Worm (Caenorhabditis elegans): ENCODE results near the gene ZK688.5.

DNA sequence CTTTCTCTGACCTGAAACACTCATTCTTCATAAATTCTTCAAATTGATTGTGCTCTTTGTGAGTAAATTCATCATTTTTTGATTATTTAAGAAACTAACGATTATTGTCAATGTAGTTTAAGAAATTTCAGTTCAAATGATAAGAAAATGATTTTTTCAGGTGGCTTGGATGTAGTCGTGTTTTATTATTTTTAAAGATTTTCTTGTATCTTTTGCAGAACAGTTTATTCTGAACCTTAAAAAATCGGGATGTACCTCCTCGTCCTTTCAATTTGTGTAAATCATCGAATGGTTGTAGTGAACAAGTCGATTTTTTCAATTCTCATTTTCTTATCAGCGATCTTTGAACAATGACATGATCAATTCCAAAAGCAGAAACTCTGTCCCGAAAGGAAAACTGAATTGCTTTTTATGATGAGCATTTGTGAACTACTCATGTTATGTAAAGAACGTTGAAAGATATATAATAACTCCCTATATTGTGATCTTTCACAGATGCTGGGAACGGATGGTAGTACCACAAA is 26.1 kb downstream of the ZK688.5 start, which contains the start of gene slc-17.3:
- no peak for TF ChIP-seq rnt-1 (tag; optimal IDR thresholded peaks at IDR 0.05)
- TF ChIP-seq lin-15B (tag; optimal IDR thresholded peaks at IDR 0.05): no peak
- no peak for TF ChIP-seq lsy-2 (tag; optimal IDR thresholded peaks at IDR 0.05)
- no peak for TF ChIP-seq efl-1 (optimal IDR thresholded peaks at IDR 0.05)
- TF ChIP-seq efl-1 (GFP tag; optimal IDR thresholded peaks at IDR 0.05 in 1 of 2): no peak
- TF ChIP-seq lin-13 (GFP tag; optimal IDR thresholded peaks at IDR 0.05): no peak
- no peak for TF ChIP-seq elt-3 (tag; optimal IDR thresholded peaks at IDR 0.05)

Measured in whole organism, L1 larva.